Worm (Caenorhabditis elegans) whole organism, young adult: Measurements from ENCODE around the gene kqt-2.

Experiments used
- F22D6.2 ChIP-seq: sonication (generic microtip); optimal IDR thresholded peaks from 2 replicates; lab custom pipeline; 2016; ENCODE audit warnings: mild to moderate bottlenecking, missing genetic modification characterization, missing compliant biosample characterization
- Y56A3A.18 ChIP-seq: fragments of 200-800 bp; sonication (Bioruptor generic); IDR thresholded peaks from 2 replicates; pipeline ENCODE4 v1.3.6; 2022; ENCODE audit warnings: missing genetic modification reagents, missing genetic modification characterization, missing compliant biosample characterization
- ZK185.1 ChIP-seq: sonication (generic microtip); optimal IDR thresholded peaks from 2 replicates; lab custom pipeline; 2016; ENCODE audit warnings: mild to moderate bottlenecking, missing genetic modification characterization, missing compliant biosample characterization; ENCODE audit not compliant: poor library complexity, severe bottlenecking
- ccch-3 ChIP-seq: fragments of 200-800 bp; sonication (Bioruptor generic); optimal IDR thresholded peaks from 2 replicates; lab custom pipeline; 2018; ENCODE audit warnings: mild to moderate bottlenecking, missing genetic modification characterization, missing compliant biosample characterization
- ceh-58 ChIP-seq: fragments of 200-800 bp; sonication (Bioruptor generic); IDR thresholded peaks from 2 replicates; pipeline ENCODE4 v1.3.6; 2022; ENCODE audit warnings: missing genetic modification characterization, missing compliant biosample characterization
- fkh-3 ChIP-seq: sonication (generic microtip); optimal IDR thresholded peaks from 2 replicates; lab custom pipeline; 2016; ENCODE audit warnings: mild to moderate bottlenecking, missing genetic modification characterization, missing compliant biosample characterization
- mxl-1 ChIP-seq: sonication (generic microtip); optimal IDR thresholded peaks from 2 replicates; lab custom pipeline; 2016; ENCODE audit warnings: missing genetic modification characterization, missing compliant biosample characterization
- snpc-4 ChIP-seq, 5 experiments: fragments of 150-350 bp in 1 of 5; sonication (generic microtip) in 4 of 5; optimal IDR thresholded peaks; 2 replicates each; lab custom pipeline; 2014 to 2018; ENCODE audit warnings: missing genetic modification characterization in 5 of 5, missing biosample characterization in 3 of 5, antibody characterized with exemption in 2 of 5, mild to moderate bottlenecking in 2 of 5, missing compliant biosample characterization in 2 of 5, missing genotype in 2 of 5, moderate library complexity in 2 of 5, missing genetic modification reagents in 1 of 5
- tlf-1 ChIP-seq: fragments of 200-800 bp; sonication (Bioruptor generic); optimal IDR thresholded peaks from 2 replicates; lab custom pipeline; 2018; ENCODE audit warnings: mild to moderate bottlenecking, missing genetic modification characterization, missing compliant biosample characterization
- unc-62 ChIP-seq: fragments of 150-350 bp; optimal IDR thresholded peaks from 2 replicates; lab custom pipeline; 2014; ENCODE audit warnings: missing biosample characterization, missing genetic modification reagents, missing genetic modification characterization
- ztf-3 ChIP-seq: fragments of 200-800 bp; sonication (Bioruptor generic); optimal IDR thresholded peaks from 2 replicates; lab custom pipeline; 2018; ENCODE audit warnings: mild to moderate bottlenecking, missing genetic modification characterization, missing compliant biosample characterization

DNA sequence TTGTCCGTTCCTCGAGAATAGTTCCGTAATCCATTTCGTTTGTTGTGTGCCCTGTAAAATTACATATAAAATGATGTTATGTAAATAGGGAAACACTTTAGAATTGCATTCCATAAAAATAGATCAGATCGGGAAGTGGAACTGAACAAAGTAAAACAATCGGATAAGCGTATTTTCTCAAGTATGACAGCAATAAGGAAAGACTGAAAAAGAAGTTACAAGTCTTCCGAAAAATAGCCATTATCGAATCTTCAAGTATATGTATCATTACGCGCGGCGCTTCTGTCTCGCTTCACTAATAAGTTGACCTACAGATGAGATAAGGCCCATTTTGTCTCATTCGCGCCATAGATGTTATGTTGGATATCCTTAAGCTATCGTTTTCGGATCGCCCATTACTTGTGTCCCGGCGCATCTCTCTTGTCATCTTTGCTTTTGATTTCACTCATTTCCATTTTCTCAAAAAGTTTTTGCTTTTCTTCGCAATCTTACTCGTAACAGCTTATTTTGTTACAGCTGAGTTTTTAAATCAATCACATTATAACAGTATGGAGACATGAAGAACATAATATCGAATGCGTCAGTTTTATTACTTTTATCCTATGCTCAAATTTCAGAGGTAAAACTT, 39.1 kb upstream of the kqt-2 start, which contains the start of the genes fis-2 and F13B9.2:
- TF ChIP-seq ZK185.1 (tag; lab: Kevin White, UChicago), result no peak
- TF ChIP-seq ccch-3 (GFP tag; lab: Kevin White, UChicago), result no peak
- TF ChIP-seq ceh-58 (GFP tag; lab: Robert Waterston, UW), result no peak
- TF ChIP-seq mxl-1 (tag; lab: Kevin White, UChicago), result no peak
- no peak for TF ChIP-seq ztf-3 (GFP tag; lab: Kevin White, UChicago)
- TF ChIP-seq F22D6.2 (tag; lab: Kevin White, UChicago), result no peak
- no peak for TF ChIP-seq Y56A3A.18
- TF ChIP-seq snpc-4 (GFP tag; optimal IDR thresholded peaks at IDR 0.05; lab: Kevin White, UChicago), result no peak
- TF ChIP-seq snpc-4 (tag; optimal IDR thresholded peaks at IDR 0.05; lab: Kevin White, UChicago), result no peak
- TF ChIP-seq fkh-3 (tag; lab: Kevin White, UChicago), result no peak
- TF ChIP-seq tlf-1, result no peak
- TF ChIP-seq unc-62 (GFP tag; lab: Kevin White, UChicago), result no peak
